Worm (Caenorhabditis elegans) whole organism, L2 larva: ENCODE data around the gene spl-3.

Source experiments
- aly-2 ChIP-seq: fragments of 150-350 bp; optimal IDR thresholded peaks from 2 replicates; lab custom pipeline; 2014; ENCODE audit warnings: missing biosample characterization, missing genetic modification characterization
- elt-3 ChIP-seq: sonication (generic microtip); optimal IDR thresholded peaks from 2 replicates; lab custom pipeline; 2017; ENCODE audit warnings: missing biosample characterization, missing genetic modification characterization
- lsy-2 ChIP-seq, 2 experiments: fragments of 150-350 bp in 1 of 2; sonication (generic microtip) in 1 of 2; optimal IDR thresholded peaks; 2 replicates each; lab custom pipeline; 2014 to 2017; ENCODE audit warnings: missing biosample characterization in 2 of 2, missing genetic modification characterization in 2 of 2
- nhr-10 ChIP-seq: sonication (generic microtip); optimal IDR thresholded peaks from 2 replicates; lab custom pipeline; 2017; ENCODE audit warnings: missing biosample characterization, missing genetic modification characterization
- nhr-12 ChIP-seq: fragments of 150-350 bp; optimal IDR thresholded peaks from 2 replicates; lab custom pipeline; 2014; ENCODE audit warnings: missing biosample characterization, missing genetic modification characterization
- snpc-4 ChIP-seq: fragments of 150-350 bp; optimal IDR thresholded peaks from 2 replicates; lab custom pipeline; 2014; ENCODE audit warnings: missing biosample characterization, missing genetic modification characterization
- unc-62 ChIP-seq: fragments of 150-350 bp; optimal IDR thresholded peaks from 2 replicates; lab custom pipeline; 2014; ENCODE audit warnings: missing biosample characterization, missing genetic modification reagents, missing genetic modification characterization
- ztf-11 ChIP-seq: sonication (generic microtip); optimal IDR thresholded peaks from 2 replicates; lab custom pipeline; 2017; ENCODE audit warnings: missing biosample characterization, missing genetic modification characterization

DNA sequence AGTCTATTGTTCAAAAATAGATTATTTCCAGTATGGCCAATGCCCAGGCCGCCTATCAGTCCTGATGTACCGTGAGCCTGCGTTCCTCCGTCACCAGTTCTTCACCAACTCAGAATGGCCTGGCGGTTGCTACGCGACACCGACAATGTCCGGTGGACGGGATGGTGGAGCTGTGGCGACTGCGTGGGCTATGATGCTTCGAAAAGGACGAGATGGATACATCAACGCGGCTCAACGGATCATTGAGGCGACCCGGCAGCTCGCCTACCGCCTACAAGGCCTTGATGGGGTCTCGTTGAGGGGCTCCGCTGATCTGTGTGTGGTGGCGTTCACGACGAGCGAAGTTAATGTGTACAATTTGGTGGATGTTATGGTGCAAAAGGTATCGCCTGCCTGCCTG, 6.6 kb downstream of the spl-3 start:
- TF ChIP-seq ztf-11 (tag; lab: Kevin White, UChicago) (no peak), nhr-12 (no peak), nhr-10 (tag; lab: Kevin White, UChicago) (no peak), lsy-2 (tag; optimal IDR thresholded peaks at IDR 0.05; lab: Kevin White, UChicago) (no peak), elt-3 (tag; lab: Kevin White, UChicago) (no peak), unc-62 (GFP tag; lab: Kevin White, UChicago) (no peak), snpc-4 (tag; lab: Kevin White, UChicago) (no peak), aly-2 (no peak)
